Worm (Caenorhabditis elegans): ENCODE data around the gene sre-51.

The sre-51 gene

DNA sequence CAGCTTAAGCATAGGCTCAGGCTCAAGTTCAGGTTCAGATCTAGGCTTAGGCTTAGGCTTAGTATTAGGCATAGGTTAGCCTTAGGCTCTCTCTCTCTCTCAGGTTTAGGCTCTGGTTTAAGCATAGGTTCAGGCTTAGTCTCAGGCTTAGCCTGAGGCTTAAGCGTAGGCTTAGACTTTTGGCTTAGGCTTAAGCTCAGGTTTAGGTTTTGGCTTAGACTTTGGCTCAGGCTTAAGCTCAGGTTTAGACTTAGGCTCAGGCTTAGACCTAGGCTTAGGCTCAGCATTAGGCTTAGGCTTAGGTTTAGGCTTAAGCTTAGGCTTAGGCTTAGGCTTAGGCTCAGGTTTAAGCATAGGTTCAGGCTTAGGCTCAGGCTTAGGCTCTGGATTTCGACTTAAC is 32.0 kb downstream of the sre-51 start:
- TF ChIP-seq ztf-26 (tag; optimal IDR thresholded peaks at IDR 0.05) (no peak), unc-130 (GFP tag; optimal IDR thresholded peaks at IDR 0.05) (no peak), nfya-1 (tag; optimal IDR thresholded peaks at IDR 0.05; ENCODE audit: borderline replicate concordance, insufficient read depth) (no peak), rec-8 (tag; optimal IDR thresholded peaks at IDR 0.05) (no peak), hmg-20 (GFP tag; IDR thresholded peaks at IDR 0.05) (no peak), unc-62 (GFP tag; optimal IDR thresholded peaks at IDR 0.05) (no peak), madf-8 (GFP tag; conservative IDR thresholded peaks at IDR 0.05) (no peak), mel-28 (tag; optimal IDR thresholded peaks at IDR 0.05; ENCODE audit: borderline replicate concordance) (no peak), ceh-79 (tag; optimal IDR thresholded peaks at IDR 0.05) (no peak), lin-26 (GFP tag; IDR thresholded peaks at IDR 0.05) (no peak), mes-4 (tag; optimal IDR thresholded peaks at IDR 0.05) (no peak), mxl-1 (tag; optimal IDR thresholded peaks at IDR 0.05) (no peak), ekl-4 (GFP tag; IDR thresholded peaks at IDR 0.05) (no peak), ceh-100 (GFP tag; IDR thresholded peaks at IDR 0.05) (no peak)

DNA sequence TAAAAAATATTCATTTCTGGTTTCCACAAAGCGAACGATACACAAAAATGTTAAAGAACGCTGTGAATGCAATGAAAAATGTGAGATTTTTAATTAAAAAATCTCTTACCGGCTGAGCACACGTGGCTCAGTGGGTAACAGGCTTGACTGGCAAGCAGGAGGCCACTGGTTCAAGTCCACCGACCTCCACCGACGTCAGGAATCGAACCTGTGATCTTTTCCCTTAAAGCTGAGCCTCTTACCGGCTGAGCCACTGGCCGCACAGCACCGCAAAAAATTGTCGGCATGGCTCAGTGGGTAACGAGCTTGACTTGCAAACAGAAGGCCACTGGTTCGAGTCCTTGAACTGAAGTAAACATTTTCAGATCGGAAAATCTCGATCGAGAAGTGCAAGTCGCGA is 33.1 kb downstream of the sre-51 start, which contains the start of gene C44C11.6:
Gene C44C11.6, plus strand, starts transcription at position 23 of the 400 bp plus-strand sequence.
- TF ChIP-seq zim-3 (tag; optimal IDR thresholded peaks at IDR 0.05) (no peak), lin-26 (GFP tag; IDR thresholded peaks at IDR 0.05) (0 out of 2 replicates have a peak, but pooled peaks have one; percentile 53), ztf-26 (tag; optimal IDR thresholded peaks at IDR 0.05) (no peak), chd-7 (tag; optimal IDR thresholded peaks at IDR 0.05) (peak; percentile 4), rcor-1 (GFP tag; IDR thresholded peaks at IDR 0.05) (no peak), egrh-3 (GFP tag; IDR thresholded peaks at IDR 0.05) (no peak), pbrm-1 (GFP tag; IDR thresholded peaks at IDR 0.05) (0 out of 2 replicates have a peak, but pooled peaks have one; percentile 12), rpc-1 (optimal IDR thresholded peaks at IDR 0.05) (no peak), rpc-1 (tag; optimal IDR thresholded peaks at IDR 0.05) (peak; percentile 48), atf-7 (tag; optimal IDR thresholded peaks at IDR 0.05) (peak; percentile 32), unc-62 (GFP tag; optimal IDR thresholded peaks at IDR 0.05) (no peak), hsf-1 (GFP tag; IDR thresholded peaks at IDR 0.05) (0 out of 2 replicates have a peak, but pooled peaks have one; percentile 24), F37B4.10 (GFP tag; IDR thresholded peaks at IDR 0.05) (0 out of 2 replicates have a peak, but pooled peaks have one; percentile 33), ztf-18 (tag; optimal IDR thresholded peaks at IDR 0.05) (no peak), hmg-20 (GFP tag; IDR thresholded peaks at IDR 0.05) (no peak), F10E7.11 (tag; optimal IDR thresholded peaks at IDR 0.05) (no peak), nhr-90 (tag; optimal IDR thresholded peaks at IDR 0.05) (no peak), ccch-3 (GFP tag; optimal IDR thresholded peaks at IDR 0.05) (no peak), nhr-120 (GFP tag; IDR thresholded peaks at IDR 0.05) (0 out of 2 replicates have a peak, but pooled peaks have one; percentile 24), tbp1 (GFP tag; optimal IDR thresholded peaks at IDR 0.05) (peak; percentile 17), F33H1.4 (GFP tag; IDR thresholded peaks at IDR 0.05) (0 out of 2 replicates have a peak, but pooled peaks have one; percentile 16), F52B5.7 (tag; optimal IDR thresholded peaks at IDR 0.05) (peak; percentile 64), K11D2.4 (GFP tag; IDR thresholded peaks at IDR 0.05) (peak; percentile 15; the same call in 1 of the 2 replicates), nhr-27 (tag; optimal IDR thresholded peaks at IDR 0.05) (peak; percentile 6), efl-1 (GFP tag; optimal IDR thresholded peaks at IDR 0.05) (no peak), dpl-1 (GFP tag; optimal IDR thresholded peaks at IDR 0.05) (no peak), attf-6 (GFP tag; IDR thresholded peaks at IDR 0.05) (no peak), tlf-1 (GFP tag; optimal IDR thresholded peaks at IDR 0.05) (no peak), dox-1 (GFP tag; IDR thresholded peaks at IDR 0.05) (0 out of 2 replicates have a peak, but pooled peaks have one; percentile 30), fkh-3 (tag; optimal IDR thresholded peaks at IDR 0.05) (no peak), Y56A3A.18 (GFP tag; IDR thresholded peaks at IDR 0.05) (no peak), ztf-3 (GFP tag; optimal IDR thresholded peaks at IDR 0.05) (no peak), cebp-1 (GFP tag; IDR thresholded peaks at IDR 0.05) (no peak), cebp-1 (tag; optimal IDR thresholded peaks at IDR 0.05) (peak; percentile 12), sdz-38 (tag; optimal IDR thresholded peaks at IDR 0.05) (no peak), lag-1 (GFP tag; IDR thresholded peaks at IDR 0.05) (0 out of 2 replicates have a peak, but pooled peaks have one; percentile 53), mcd-1 (GFP tag; IDR thresholded peaks at IDR 0.05) (peak; percentile 34), ZK185.1 (tag; optimal IDR thresholded peaks at IDR 0.05; ENCODE audit: poor library complexity, severe bottlenecking) (no peak)

Measured in whole organism, young adult.